ENCODE assay signal across 2 fruit fly cellular contexts in genomic region chr2L:4694421-4694820, dm6.
TF ChIP-seq lines count a peak whose summit lies in the region.

TSS of gene dcma (plus strand) at chr2L:4694721.

- no peak for TF ChIP-seq CTCF in whole organism, embryonic (GFP tag; optimal IDR thresholded peaks at IDR 0.05; lab: Kevin White, UChicago)

TF ChIP-seq in whole organism, embryonic, 481 proteins besides CTCF, POLR2A, EP300 and RAD21:
- TF ChIP-seq CG5180 (GFP tag; optimal IDR thresholded peaks at IDR 0.05; lab: Kevin White, UChicago) (peak; percentile 10), z (GFP tag; IDR thresholded peaks at IDR 0.05; lab: Robert Waterston, UW) (peak; percentile 81), Dbx (GFP tag; IDR thresholded peaks at IDR 0.05; lab: Robert Waterston, UW) (0 out of 3 replicates have a peak, but pooled peaks have one; percentile 26), CG16779 (GFP tag; IDR thresholded peaks at IDR 0.05; lab: Robert Waterston, UW) (0 out of 2 replicates have a peak, but pooled peaks have one; percentile 11), Poxn (GFP tag; IDR thresholded peaks at IDR 0.05; lab: Robert Waterston, UW) (0 out of 2 replicates have a peak, but pooled peaks have one; percentile 12), bsh (GFP tag; optimal IDR thresholded peaks at IDR 0.05; lab: Kevin White, UChicago) (no peak), CG9215 (GFP tag; IDR thresholded peaks at IDR 0.05; lab: Robert Waterston, UW) (no peak), pnt (GFP tag; optimal IDR thresholded peaks at IDR 0.05; lab: Kevin White, UChicago) (no peak), CG7372 (GFP tag; IDR thresholded peaks at IDR 0.05; lab: Robert Waterston, UW) (peak; percentile 70), fd102C (GFP tag; optimal IDR thresholded peaks at IDR 0.05; lab: Kevin White, UChicago) (no peak)
TF ChIP-seq in whole organism, embryonic: peak in this region for 6.

TF ChIP-seq in whole organism, prepupa, 60 proteins besides CTCF, POLR2A, EP300 and RAD21:
- TF ChIP-seq spab (GFP tag; optimal IDR thresholded peaks at IDR 0.05; lab: Kevin White, UChicago) = no peak
- TF ChIP-seq ss (GFP tag; optimal IDR thresholded peaks at IDR 0.05; lab: Kevin White, UChicago) = no peak
- peak; percentile 13 for TF ChIP-seq svp (GFP tag; lab: Kevin White, UChicago)

Comparison
In these comparisons a context has a peak if more than half of its experiments do, and no peak if none do; other contexts are left out.
1. Of the 7 proteins assayed by ChIP-seq in both whole organism, embryonic and whole organism, prepupa: peak only in whole organism, embryonic: CG16779; only in whole organism, prepupa: none; in both: none; in neither: 6.